Fruit fly (Drosophila melanogaster): Measurements from ENCODE around the gene CG14397.
A peak's percentile ranks its signal among the peaks of the same experiment; 100 is the strongest.

The CG14397 gene

dm6 chr2L:21096448-21096994, 5.5 kb downstream of the CG14397 start, which contains the start of gene CG34136:
Gene CG34136 (plus strand): TSS chr2L:21096922.
- TF ChIP-seq Eip93F (GFP tag; optimal IDR thresholded peaks at IDR 0.05): peak; percentile 9
- peak; percentile 50 for TF ChIP-seq topi (GFP tag; optimal IDR thresholded peaks at IDR 0.05)
- peak; percentile 23 for TF ChIP-seq CG6792 (GFP tag; optimal IDR thresholded peaks at IDR 0.05)
- peak; percentile 47 for TF ChIP-seq CG6854 (GFP tag; optimal IDR thresholded peaks at IDR 0.05)
- peak; percentile 36 for TF ChIP-seq achi (GFP tag; optimal IDR thresholded peaks at IDR 0.05)
- peak; percentile 3 for TF ChIP-seq Smox (GFP tag; optimal IDR thresholded peaks at IDR 0.05)
- no peak for TF ChIP-seq CG11902 (GFP tag; optimal IDR thresholded peaks at IDR 0.05)
- TF ChIP-seq dac (GFP tag; optimal IDR thresholded peaks at IDR 0.05): peak; percentile 37
- TF ChIP-seq Blimp-1 (GFP tag; optimal IDR thresholded peaks at IDR 0.05): no peak
- TF ChIP-seq CG32006 (GFP tag; optimal IDR thresholded peaks at IDR 0.05): peak; percentile 77
- TF ChIP-seq CG34406 (GFP tag; optimal IDR thresholded peaks at IDR 0.05): no peak
- TF ChIP-seq lz (GFP tag; optimal IDR thresholded peaks at IDR 0.05): peak; percentile 36
- peak; percentile 60 for TF ChIP-seq Hr4 (GFP tag; optimal IDR thresholded peaks at IDR 0.05)
- no peak for TF ChIP-seq CG11762 (GFP tag; optimal IDR thresholded peaks at IDR 0.05; ENCODE audit: insufficient read depth)
- TF ChIP-seq CG9139 (GFP tag; optimal IDR thresholded peaks at IDR 0.05): peak; percentile 66
- TF ChIP-seq vri (GFP tag; optimal IDR thresholded peaks at IDR 0.05): peak; percentile 24
- no peak for TF ChIP-seq Gug (GFP tag; IDR thresholded peaks at IDR 0.05)
- no peak for TF ChIP-seq dsx (GFP tag; optimal IDR thresholded peaks at IDR 0.05; ENCODE audit: poor library complexity, severe bottlenecking)
- TF ChIP-seq CG8319 (GFP tag; optimal IDR thresholded peaks at IDR 0.05): no peak
- TF ChIP-seq Hr39 (GFP tag; optimal IDR thresholded peaks at IDR 0.05): peak; percentile 11
- peak; percentile 72 for TF ChIP-seq CG15336 (GFP tag; IDR thresholded peaks at IDR 0.05)
- no peak for TF ChIP-seq Ets21C (GFP tag; optimal IDR thresholded peaks at IDR 0.05)
- peak; percentile 15 for TF ChIP-seq Sox14 (GFP tag; optimal IDR thresholded peaks at IDR 0.05)
- TF ChIP-seq Ets96B (tag; optimal IDR thresholded peaks at IDR 0.05): peak; percentile 41
- peak; percentile 86 for TF ChIP-seq Eip78C (GFP tag)
- TF ChIP-seq CG6808 (GFP tag; optimal IDR thresholded peaks at IDR 0.05): peak; percentile 44
- TF ChIP-seq CG16779 (tag; optimal IDR thresholded peaks at IDR 0.05): peak; percentile 70
- TF ChIP-seq svp (GFP tag): peak; percentile 96
- TF ChIP-seq spab (GFP tag; optimal IDR thresholded peaks at IDR 0.05): peak; percentile 53
- TF ChIP-seq CG11294 (GFP tag; IDR thresholded peaks at IDR 0.05): 0 out of 2 replicates have a peak, but pooled peaks have one; percentile 28
- peak; percentile 59 for TF ChIP-seq Sox102F (GFP tag; optimal IDR thresholded peaks at IDR 0.05)
- no peak for TF ChIP-seq Hr38 (GFP tag; optimal IDR thresholded peaks at IDR 0.05)
- TF ChIP-seq CG7368 (GFP tag; optimal IDR thresholded peaks at IDR 0.05): peak; percentile 52
- TF ChIP-seq CG6163 (GFP tag; IDR thresholded peaks at IDR 0.05): peak; percentile 87
- peak; percentile 67; the same call in 1 of the 3 replicates for TF ChIP-seq CG8119 (GFP tag; IDR thresholded peaks at IDR 0.05)
- TF ChIP-seq CG1621 (tag; optimal IDR thresholded peaks at IDR 0.05): peak; percentile 76
- peak; percentile 32 for TF ChIP-seq CG4318 (GFP tag; optimal IDR thresholded peaks at IDR 0.05)
- peak; percentile 58 for TF ChIP-seq OdsH (GFP tag; optimal IDR thresholded peaks at IDR 0.05)
- no peak for TF ChIP-seq fd85E (GFP tag; optimal IDR thresholded peaks at IDR 0.05)
- peak; percentile 55 for TF ChIP-seq CG3919 (GFP tag; optimal IDR thresholded peaks at IDR 0.05)
- peak; percentile 51 for TF ChIP-seq CG3032 (tag; optimal IDR thresholded peaks at IDR 0.05)
- peak; percentile 34 to 61 for TF ChIP-seq salr (GFP tag; optimal IDR thresholded peaks at IDR 0.05)
- TF ChIP-seq pdm3 (GFP tag; optimal IDR thresholded peaks at IDR 0.05): peak; percentile 38
- TF ChIP-seq CG6276 (GFP tag; optimal IDR thresholded peaks at IDR 0.05): peak; percentile 71
- TF ChIP-seq Sox15 (GFP tag; optimal IDR thresholded peaks at IDR 0.05): no peak
- TF ChIP-seq CG8632 (GFP tag; optimal IDR thresholded peaks at IDR 0.05): peak; percentile 25
- TF ChIP-seq eg (GFP tag; IDR thresholded peaks at IDR 0.05): peak; percentile 85
- peak; percentile 31 for TF ChIP-seq CG10631 (GFP tag; optimal IDR thresholded peaks at IDR 0.05)
- peak; percentile 46 for TF ChIP-seq acj6 (GFP tag; optimal IDR thresholded peaks at IDR 0.05)
- TF ChIP-seq CG31627 (GFP tag; optimal IDR thresholded peaks at IDR 0.05): peak; percentile 21
- peak; percentile 49 for TF ChIP-seq Eip75B (GFP tag; optimal IDR thresholded peaks at IDR 0.05)
- TF ChIP-seq ss (GFP tag; optimal IDR thresholded peaks at IDR 0.05): peak; percentile 58 to 80
